Fruit fly (Drosophila melanogaster) whole organism, prepupa: Measurements from ENCODE around the gene Cpr76Bb.

ENCODE experiments used
- CG3032 ChIP-seq: fragments of 200-800 bp; optimal IDR thresholded peaks from 2 replicates; lab custom pipeline; 2019; ENCODE audit warnings: missing biosample characterization, mild to moderate bottlenecking, missing genetic modification characterization, moderate library complexity
- CG31627 ChIP-seq: fragments of 200-800 bp; sonication (Bioruptor generic); optimal IDR thresholded peaks from 3 replicates; lab custom pipeline; 2016; ENCODE audit warnings: missing biosample characterization, missing genetic modification characterization
- CG4318 ChIP-seq: fragments of 200-800 bp; sonication (Bioruptor generic); optimal IDR thresholded peaks from 3 replicates; lab custom pipeline; 2017; ENCODE audit warnings: missing biosample characterization, mild to moderate bottlenecking, missing genetic modification characterization
- CG6163 ChIP-seq: fragments of 200-800 bp; sonication (Bioruptor generic); IDR thresholded peaks from 3 replicates; pipeline ENCODE4 v1.3.6; 2022; ENCODE audit warnings: missing biosample characterization, missing genetic modification characterization
- CG6792 ChIP-seq: fragments of 200-800 bp; sonication (Bioruptor generic); optimal IDR thresholded peaks from 3 replicates; lab custom pipeline; 2016; ENCODE audit warnings: missing biosample characterization, missing genetic modification characterization
- Hr38 ChIP-seq: sonication (Bioruptor generic); optimal IDR thresholded peaks from 2 replicates; lab custom pipeline; 2016; ENCODE audit warnings: missing biosample characterization, missing genetic modification characterization
- OdsH ChIP-seq: fragments of 200-800 bp; sonication (Bioruptor generic); optimal IDR thresholded peaks from 3 replicates; lab custom pipeline; 2016; ENCODE audit warnings: missing biosample characterization, missing genetic modification characterization
- Sox14 ChIP-seq: fragments of 200-800 bp; sonication (Bioruptor generic); optimal IDR thresholded peaks from 3 replicates; lab custom pipeline; 2016; ENCODE audit warnings: missing biosample characterization, missing genetic modification characterization
- esn ChIP-seq: fragments of 200-800 bp; sonication (Bioruptor generic); optimal IDR thresholded peaks from 2 replicates; lab custom pipeline; 2016; ENCODE audit warnings: missing biosample characterization, mild to moderate bottlenecking, missing genetic modification characterization, moderate library complexity
- fd59A ChIP-seq: fragments of 200-800 bp; sonication (Bioruptor generic); optimal IDR thresholded peaks from 2 replicates; lab custom pipeline; 2017; ENCODE audit warnings: missing biosample characterization, mild to moderate bottlenecking, missing genetic modification characterization, missing genetic modification reagents
- pdm3 ChIP-seq: fragments of 200-800 bp; sonication (Bioruptor generic); optimal IDR thresholded peaks from 3 replicates; lab custom pipeline; 2016; ENCODE audit warnings: missing biosample characterization, missing genetic modification characterization
- spab ChIP-seq: fragments of 200-800 bp; sonication (Bioruptor generic); optimal IDR thresholded peaks from 2 replicates; lab custom pipeline; 2017; ENCODE audit warnings: missing biosample characterization, mild to moderate bottlenecking, missing genetic modification characterization, missing genetic modification reagents
- vri ChIP-seq: fragments of 200-800 bp; sonication (Bioruptor generic); optimal IDR thresholded peaks from 3 replicates; lab custom pipeline; 2016; ENCODE audit warnings: missing biosample characterization, mild to moderate bottlenecking, missing genetic modification characterization

dm6 chr3L:19518232-19518631 is 1.2 kb upstream of the Cpr76Bb start, which contains the start of gene Cpr76Ba:
- TF ChIP-seq Hr38 (GFP tag; lab: Kevin White, UChicago) (no peak), CG6163 (GFP tag; lab: Robert Waterston, UW) (no peak), OdsH (GFP tag; lab: Kevin White, UChicago) (no peak), CG3032 (tag; lab: Kevin White, UChicago) (no peak), fd59A (GFP tag; lab: Kevin White, UChicago) (no peak), pdm3 (GFP tag; lab: Kevin White, UChicago) (no peak), CG6792 (no peak), vri (GFP tag; lab: Kevin White, UChicago) (no peak), CG4318 (GFP tag; lab: Kevin White, UChicago) (no peak), CG31627 (GFP tag; lab: Kevin White, UChicago) (no peak), esn (GFP tag; lab: Kevin White, UChicago) (no peak), Sox14 (GFP tag; lab: Kevin White, UChicago) (no peak), spab (GFP tag; lab: Kevin White, UChicago) (no peak)
